Worm (Caenorhabditis elegans) whole organism, L4/young adult: ENCODE measurements around the gene tin-10.

ENCODE experiments used
- W03F9.2 ChIP-seq: fragments of 150-350 bp; optimal IDR thresholded peaks from 2 replicates; lab custom pipeline; 2014; ENCODE audit warnings: missing biosample characterization, missing genetic modification characterization
- dao-5 ChIP-seq: sonication (generic microtip); optimal IDR thresholded peaks from 2 replicates; lab custom pipeline; 2016; ENCODE audit warnings: missing genotype, missing genetic modification characterization, moderate library complexity, missing compliant biosample characterization
- him-1 ChIP-seq: sonication (generic microtip); optimal IDR thresholded peaks from 2 replicates; lab custom pipeline; 2016; ENCODE audit warnings: missing genotype, missing genetic modification reagents, missing genetic modification characterization, missing compliant biosample characterization

The tin-10 gene

ce11 chrIII:11467631-11468481 lies 34.8 kb downstream of the tin-10 start:
- no peak for TF ChIP-seq dao-5
- TF ChIP-seq him-1 (tag; lab: Kevin White, UChicago) = no peak
- no peak for TF ChIP-seq W03F9.2 (tag; lab: Kevin White, UChicago)

- no peak for TF ChIP-seq W03F9.2 (tag; lab: Kevin White, UChicago)
- no peak for TF ChIP-seq him-1 (tag; lab: Kevin White, UChicago)
- TF ChIP-seq dao-5 = no peak
Measured at ce11 chrIII:11466420-11467188, 36.0 kb downstream of the tin-10 start.

- no peak for TF ChIP-seq him-1 (tag; lab: Kevin White, UChicago)
- no peak for TF ChIP-seq W03F9.2 (tag; lab: Kevin White, UChicago)
- no peak for TF ChIP-seq dao-5
Measured at ce11 chrIII:11465394-11465948, 37.2 kb downstream of the tin-10 start.

- TF ChIP-seq W03F9.2 (tag; lab: Kevin White, UChicago) (no peak), him-1 (tag; lab: Kevin White, UChicago) (no peak), dao-5 (no peak)
Measured at ce11 chrIII:11463726-11464125, 38.9 kb downstream of the tin-10 start.

ce11 chrIII:11462332-11462731 lies 40.3 kb downstream of the tin-10 start:
- TF ChIP-seq dao-5 = no peak
- no peak for TF ChIP-seq him-1 (tag; lab: Kevin White, UChicago)
- no peak for TF ChIP-seq W03F9.2 (tag; lab: Kevin White, UChicago)

- TF ChIP-seq W03F9.2 (tag; lab: Kevin White, UChicago) (no peak), dao-5 (no peak), him-1 (tag; lab: Kevin White, UChicago) (no peak)
Measured at ce11 chrIII:11459802-11460201, 42.9 kb downstream of the tin-10 start.

ce11 chrIII:11459041-11459440 lies 43.6 kb downstream of the tin-10 start:
- TF ChIP-seq W03F9.2 (tag; lab: Kevin White, UChicago) (no peak), him-1 (tag; lab: Kevin White, UChicago) (no peak), dao-5 (no peak)

- TF ChIP-seq dao-5 (no peak), W03F9.2 (tag; lab: Kevin White, UChicago) (no peak), him-1 (tag; lab: Kevin White, UChicago) (no peak)
Measured at ce11 chrIII:11457911-11458310, 44.7 kb downstream of the tin-10 start.

ce11 chrIII:11456577-11456976 lies 46.1 kb downstream of the tin-10 start, which contains the start of gene plr-1:
plr-1 (plus strand) TSS chrIII:11456877.
- no peak for TF ChIP-seq him-1 (tag; lab: Kevin White, UChicago)
- no peak for TF ChIP-seq dao-5
- TF ChIP-seq W03F9.2 (tag; lab: Kevin White, UChicago) = no peak

ce11 chrIII:11453970-11454369 lies 48.7 kb downstream of the tin-10 start:
- TF ChIP-seq him-1 (tag; lab: Kevin White, UChicago) (no peak), dao-5 (no peak), W03F9.2 (tag; lab: Kevin White, UChicago) (no peak)

ce11 chrIII:11452530-11452929 lies 50.1 kb downstream of the tin-10 start:
- TF ChIP-seq dao-5 = no peak
- no peak for TF ChIP-seq W03F9.2 (tag; lab: Kevin White, UChicago)
- TF ChIP-seq him-1 (tag; lab: Kevin White, UChicago) = no peak

- no peak for TF ChIP-seq dao-5
- TF ChIP-seq him-1 (tag; lab: Kevin White, UChicago) = no peak
- no peak for TF ChIP-seq W03F9.2 (tag; lab: Kevin White, UChicago)
Measured at ce11 chrIII:11451380-11451779, 51.3 kb downstream of the tin-10 start.
